Worm (Caenorhabditis elegans) whole organism, young adult: ENCODE measurements around the gene R10E4.3.
A peak's percentile ranks its signal among the peaks of the same experiment; 100 is the strongest.

Experiments
- C06A6.2 ChIP-seq: fragments of 200-800 bp; sonication (Bioruptor generic); conservative IDR thresholded peaks from 2 replicates; pipeline ENCODE4 v1.3.6; 2022; ENCODE audit warnings: missing genetic modification characterization, missing compliant biosample characterization
- D2030.7 ChIP-seq: fragments of 200-800 bp; sonication (Bioruptor generic); IDR thresholded peaks from 2 replicates; pipeline ENCODE4 v1.3.6; 2022; ENCODE audit warnings: missing genetic modification reagents, missing genetic modification characterization, missing compliant biosample characterization
- F10E7.11 ChIP-seq: sonication (generic microtip); optimal IDR thresholded peaks from 2 replicates; lab custom pipeline; 2017; ENCODE audit warnings: mild to moderate bottlenecking, missing genetic modification characterization, moderate library complexity, missing compliant biosample characterization
- F22D6.2 ChIP-seq: sonication (generic microtip); optimal IDR thresholded peaks from 2 replicates; lab custom pipeline; 2016; ENCODE audit warnings: mild to moderate bottlenecking, missing genetic modification characterization, missing compliant biosample characterization
- F23B12.7 ChIP-seq: sonication (generic microtip); optimal IDR thresholded peaks from 2 replicates; lab custom pipeline; 2017; ENCODE audit warnings: missing genetic modification characterization, mild to moderate bottlenecking, missing compliant biosample characterization, antibody characterized with exemption, moderate library complexity; ENCODE audit not compliant: insufficient read depth
- F33H1.4 ChIP-seq: fragments of 200-800 bp; sonication (Bioruptor generic); IDR thresholded peaks from 2 replicates; pipeline ENCODE4 v1.3.6; 2022; ENCODE audit warnings: missing genetic modification reagents, missing genetic modification characterization, missing compliant biosample characterization
- F37B4.10 ChIP-seq: fragments of 200-800 bp; sonication (Bioruptor generic); IDR thresholded peaks from 2 replicates; pipeline ENCODE4 v1.3.6; 2022; ENCODE audit warnings: missing genetic modification characterization, missing compliant biosample characterization
- F39B2.1 ChIP-seq: fragments of 200-800 bp; sonication (Bioruptor generic); IDR thresholded peaks from 2 replicates; pipeline ENCODE4 v1.3.6; 2022; ENCODE audit warnings: missing genetic modification reagents, missing genetic modification characterization, missing compliant biosample characterization
- F55B11.4 ChIP-seq: sonication (generic microtip); optimal IDR thresholded peaks from 2 replicates; lab custom pipeline; 2016; ENCODE audit warnings: missing compliant biosample characterization, missing genetic modification characterization, borderline replicate concordance; ENCODE audit not compliant: insufficient read depth
- F57A8.1 ChIP-seq: fragments of 200-800 bp; sonication (Bioruptor generic); optimal IDR thresholded peaks from 2 replicates; lab custom pipeline; 2018; ENCODE audit warnings: mild to moderate bottlenecking, missing genetic modification characterization, moderate library complexity, missing compliant biosample characterization
- F57C9.4 ChIP-seq: sonication (generic microtip); optimal IDR thresholded peaks from 2 replicates; lab custom pipeline; 2017; ENCODE audit warnings: mild to moderate bottlenecking, missing genetic modification characterization, missing compliant biosample characterization
- T07F8.4 ChIP-seq: sonication (generic microtip); optimal IDR thresholded peaks from 2 replicates; lab custom pipeline; 2016; ENCODE audit warnings: mild to moderate bottlenecking, missing genetic modification characterization, moderate library complexity, missing compliant biosample characterization
- Y53G8AR.9 ChIP-seq: fragments of 200-800 bp; sonication (Bioruptor generic); conservative IDR thresholded peaks from 2 replicates; pipeline ENCODE4 v1.3.6; 2022; ENCODE audit warnings: missing genetic modification reagents, missing genetic modification characterization, missing compliant biosample characterization
- Y79H2A.3 ChIP-seq: fragments of 200-800 bp; sonication (Bioruptor generic); conservative IDR thresholded peaks from 2 replicates; pipeline ENCODE4 v1.3.6; 2022; ENCODE audit warnings: missing genetic modification reagents, missing genetic modification characterization, missing compliant biosample characterization
- Y95B8A.8 ChIP-seq: fragments of 200-800 bp; sonication (Bioruptor generic); IDR thresholded peaks from 2 replicates; pipeline ENCODE4 v1.3.6; 2022; ENCODE audit warnings: missing genetic modification reagents, missing genetic modification characterization, missing compliant biosample characterization
- ZK185.1 ChIP-seq: sonication (generic microtip); optimal IDR thresholded peaks from 2 replicates; lab custom pipeline; 2016; ENCODE audit warnings: mild to moderate bottlenecking, missing genetic modification characterization, missing compliant biosample characterization; ENCODE audit not compliant: poor library complexity, severe bottlenecking
- ama-1 ChIP-seq, 3 experiments: fragments of 150-350 bp in 1 of 3; sonication (generic microtip) in 2 of 3; optimal IDR thresholded peaks; 2 replicates each; lab custom pipeline; 2014 to 2018; ENCODE audit warnings: missing biosample characterization in 2 of 3, missing genetic modification characterization in 2 of 3, missing genetic modification reagents in 2 of 3
- aptf-2 ChIP-seq: fragments of 200-800 bp; sonication (Bioruptor generic); conservative IDR thresholded peaks from 2 replicates; pipeline ENCODE4 v1.3.6; 2022; ENCODE audit warnings: missing genetic modification reagents, missing genetic modification characterization, missing compliant biosample characterization
- atf-7 ChIP-seq: sonication (generic microtip); optimal IDR thresholded peaks from 2 replicates; lab custom pipeline; 2017; ENCODE audit warnings: mild to moderate bottlenecking, missing genetic modification characterization, missing compliant biosample characterization
- attf-6 ChIP-seq: fragments of 200-800 bp; sonication (Bioruptor generic); IDR thresholded peaks from 2 replicates; pipeline ENCODE4 v1.3.6; 2022; ENCODE audit warnings: missing genetic modification reagents, missing genetic modification characterization, missing compliant biosample characterization
- bed-1 ChIP-seq: fragments of 200-800 bp; sonication (Bioruptor generic); IDR thresholded peaks from 2 replicates; pipeline ENCODE4 v1.3.6; 2022; ENCODE audit warnings: missing genetic modification reagents, missing genetic modification characterization, missing compliant biosample characterization
- bed-2 ChIP-seq: fragments of 200-800 bp; sonication (Bioruptor generic); IDR thresholded peaks from 2 replicates; pipeline ENCODE4 v1.3.6; 2022; ENCODE audit warnings: missing genetic modification reagents, missing genetic modification characterization, missing compliant biosample characterization
- cebp-1 ChIP-seq, 2 experiments: fragments of 200-800 bp in 1 of 2; sonication (Bioruptor generic) in 1 of 2; sonication (generic microtip) in 1 of 2; IDR thresholded peaks in 1 of 2; optimal IDR thresholded peaks in 1 of 2; 2 replicates each; pipeline versions ENCODE4 v1.3.6 to Lab custom; 2017 to 2022; ENCODE audit warnings: missing compliant biosample characterization in 2 of 2, missing genetic modification characterization in 2 of 2, mild to moderate bottlenecking in 1 of 2, missing genetic modification reagents in 1 of 2, moderate library complexity in 1 of 2
- ceh-79 ChIP-seq: sonication (generic microtip); optimal IDR thresholded peaks from 2 replicates; lab custom pipeline; 2017; ENCODE audit warnings: mild to moderate bottlenecking, missing genetic modification characterization, missing compliant biosample characterization
- ceh-91 ChIP-seq: fragments of 200-800 bp; sonication (Bioruptor generic); IDR thresholded peaks from 2 replicates; pipeline ENCODE4 v1.3.6; 2022; ENCODE audit warnings: missing genetic modification reagents, missing genetic modification characterization, missing compliant biosample characterization
- dpff-1 ChIP-seq: sonication (generic microtip); optimal IDR thresholded peaks from 2 replicates; lab custom pipeline; 2017; ENCODE audit warnings: mild to moderate bottlenecking, missing genetic modification characterization, missing compliant biosample characterization
- egl-18 ChIP-seq: fragments of 200-800 bp; sonication (Bioruptor generic); IDR thresholded peaks from 2 replicates; pipeline ENCODE4 v1.3.6; 2022; ENCODE audit warnings: missing genetic modification reagents, missing genetic modification characterization, missing compliant biosample characterization
- ekl-4 ChIP-seq: fragments of 200-800 bp; sonication (Bioruptor generic); IDR thresholded peaks from 2 replicates; pipeline ENCODE4 v1.3.6; 2022; ENCODE audit warnings: missing genetic modification reagents, missing genetic modification characterization, missing compliant biosample characterization
- ets-4 ChIP-seq: fragments of 200-800 bp; sonication (Bioruptor generic); optimal IDR thresholded peaks from 2 replicates; lab custom pipeline; 2018; ENCODE audit warnings: mild to moderate bottlenecking, missing genetic modification characterization, missing compliant biosample characterization
- him-1 ChIP-seq: sonication (generic microtip); optimal IDR thresholded peaks from 2 replicates; lab custom pipeline; 2016; ENCODE audit warnings: missing genotype, missing genetic modification reagents, missing genetic modification characterization, missing compliant biosample characterization
- hlh-26 ChIP-seq: fragments of 200-800 bp; sonication (Bioruptor generic); conservative IDR thresholded peaks from 2 replicates; pipeline ENCODE4 v1.3.6; 2022; ENCODE audit warnings: missing genetic modification reagents, missing genetic modification characterization, missing compliant biosample characterization
- hmg-1.2 ChIP-seq: fragments of 200-800 bp; sonication (Bioruptor generic); IDR thresholded peaks from 2 replicates; pipeline ENCODE4 v1.3.6; 2022; ENCODE audit warnings: missing genetic modification reagents, missing genetic modification characterization, missing compliant biosample characterization
- let-607 ChIP-seq, 2 experiments: fragments of 200-800 bp in 1 of 2; sonication (Bioruptor generic) in 1 of 2; sonication (generic microtip) in 1 of 2; optimal IDR thresholded peaks; 2 replicates each; lab custom pipeline; 2016 to 2018; ENCODE audit warnings: mild to moderate bottlenecking in 2 of 2, missing compliant biosample characterization in 2 of 2, missing genetic modification characterization in 2 of 2, moderate library complexity in 2 of 2, missing genotype in 1 of 2
- lir-1 ChIP-seq: fragments of 200-800 bp; sonication (Bioruptor generic); conservative IDR thresholded peaks from 2 replicates; pipeline ENCODE4 v1.3.6; 2022; ENCODE audit warnings: missing genetic modification reagents, missing genetic modification characterization, missing compliant biosample characterization
- nhr-120 ChIP-seq: fragments of 200-800 bp; sonication (Bioruptor generic); IDR thresholded peaks from 2 replicates; pipeline ENCODE4 v1.3.6; 2022; ENCODE audit warnings: missing genetic modification characterization, missing compliant biosample characterization
- rcor-1 ChIP-seq: fragments of 200-800 bp; sonication (Bioruptor generic); IDR thresholded peaks from 2 replicates; pipeline ENCODE4 v1.3.6; 2022; ENCODE audit warnings: missing genetic modification reagents, missing genetic modification characterization, missing compliant biosample characterization
- snpc-1.1 ChIP-seq: sonication (generic microtip); optimal IDR thresholded peaks from 2 replicates; lab custom pipeline; 2017; ENCODE audit warnings: missing genetic modification characterization, mild to moderate bottlenecking, missing compliant biosample characterization, antibody characterized with exemption, moderate library complexity, missing genotype, missing genetic modification reagents; ENCODE audit not compliant: insufficient read depth
- somi-1 ChIP-seq: fragments of 200-800 bp; sonication (Bioruptor generic); optimal IDR thresholded peaks from 2 replicates; lab custom pipeline; 2018; ENCODE audit warnings: mild to moderate bottlenecking, missing genetic modification characterization, missing compliant biosample characterization
- sptf-2 ChIP-seq: fragments of 200-800 bp; sonication (Bioruptor generic); optimal IDR thresholded peaks from 2 replicates; lab custom pipeline; 2018; ENCODE audit warnings: mild to moderate bottlenecking, missing genetic modification characterization, missing compliant biosample characterization
- tlf-1 ChIP-seq: fragments of 200-800 bp; sonication (Bioruptor generic); optimal IDR thresholded peaks from 2 replicates; lab custom pipeline; 2018; ENCODE audit warnings: mild to moderate bottlenecking, missing genetic modification characterization, missing compliant biosample characterization
- unc-130 ChIP-seq: sonication (generic microtip); optimal IDR thresholded peaks from 2 replicates; lab custom pipeline; 2016; ENCODE audit warnings: missing genetic modification reagents, missing genetic modification characterization, missing compliant biosample characterization
- unc-62 ChIP-seq: fragments of 150-350 bp; optimal IDR thresholded peaks from 2 replicates; lab custom pipeline; 2014; ENCODE audit warnings: missing biosample characterization, missing genetic modification reagents, missing genetic modification characterization
- ztf-22 ChIP-seq: fragments of 200-800 bp; sonication (Bioruptor generic); optimal IDR thresholded peaks from 2 replicates; lab custom pipeline; 2018; ENCODE audit warnings: mild to moderate bottlenecking, missing genetic modification characterization, moderate library complexity, missing compliant biosample characterization

The R10E4.3 gene

DNA sequence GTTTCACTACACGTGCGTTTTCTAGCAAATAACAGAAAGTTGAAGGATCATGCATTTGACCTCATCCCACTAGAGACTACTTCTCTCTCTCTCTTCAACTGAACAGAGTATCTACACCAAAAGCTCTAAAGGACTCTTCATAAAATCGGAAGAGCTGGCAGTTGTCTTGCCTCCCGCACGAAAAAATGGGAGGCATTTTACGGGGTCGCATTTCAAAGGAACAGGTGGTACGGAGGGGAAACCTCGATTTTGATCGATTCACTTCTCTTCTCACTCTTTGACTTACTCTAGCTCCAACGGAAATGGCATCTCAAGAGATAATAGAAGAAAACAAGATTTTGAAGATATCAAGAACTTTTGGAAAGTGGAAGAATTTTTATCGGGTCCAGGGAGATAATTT, 4.1 kb downstream of the R10E4.3 start (continued):
- TF ChIP-seq F55B11.4 (tag; lab: Kevin White, UChicago) (no peak), ztf-22 (GFP tag; lab: Kevin White, UChicago) (no peak)

DNA sequence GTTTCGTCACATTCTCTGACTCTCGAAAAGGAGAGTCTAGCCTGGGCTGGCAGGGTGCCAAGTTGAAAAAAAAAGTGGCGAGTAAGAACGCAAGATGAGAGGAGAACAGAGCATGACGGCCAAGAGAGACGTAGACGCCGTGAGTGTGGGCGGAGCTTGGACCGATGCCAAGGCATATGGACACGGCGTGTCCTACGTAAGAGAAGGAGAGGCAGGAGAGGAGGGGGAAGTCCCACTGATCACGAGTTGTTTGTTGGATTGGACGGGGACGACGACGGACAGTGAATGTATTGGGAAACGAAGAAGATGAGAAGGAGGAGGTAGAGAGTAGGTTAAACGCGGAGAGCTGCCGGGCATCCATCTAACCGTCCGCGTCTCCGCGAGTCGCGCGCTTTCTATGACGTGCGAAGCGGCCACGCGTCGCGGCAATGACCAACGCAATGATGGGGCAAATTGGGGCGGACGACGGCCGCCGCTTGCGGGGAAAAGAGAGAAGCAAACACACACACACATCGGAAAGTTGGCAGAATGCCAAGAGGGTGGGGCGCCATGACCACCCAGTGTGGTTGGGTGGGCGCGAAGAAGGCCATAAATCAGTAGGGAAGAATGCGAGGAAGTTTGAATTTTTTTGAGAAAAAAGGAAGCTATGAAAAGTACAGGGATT, 5.2 kb downstream of the R10E4.3 start:
- TF ChIP-seq egl-18 (peak; percentile 73; the same call in 1 of the 2 replicates), unc-62 (peak; percentile 93), sptf-2 (no peak), ets-4 (peak; percentile 58), F57A8.1 (GFP tag; lab: Kevin White, UChicago) (peak; percentile 34), ekl-4 (GFP tag; lab: Robert Waterston, UW) (peak; percentile 94), bed-2 (GFP tag; lab: Robert Waterston, UW) (peak; percentile 41; the same call in 1 of the 2 replicates), dpff-1 (peak; percentile 84), ama-1 (optimal IDR thresholded peaks at IDR 0.05; lab: Kevin White, UChicago) (no peak), ama-1 (GFP tag; optimal IDR thresholded peaks at IDR 0.05; lab: Kevin White, UChicago) (no peak), C06A6.2 (peak; percentile 99), him-1 (tag; lab: Kevin White, UChicago) (no peak), Y79H2A.3 (GFP tag; lab: Robert Waterston, UW) (no peak), F22D6.2 (peak; percentile 96), atf-7 (tag; lab: Kevin White, UChicago) (peak; percentile 100), attf-6 (no peak), F57C9.4 (tag; lab: Kevin White, UChicago) (no peak), unc-130 (GFP tag; lab: Kevin White, UChicago) (peak; percentile 4), D2030.7 (GFP tag; lab: Robert Waterston, UW) (no peak), F37B4.10 (GFP tag; lab: Robert Waterston, UW) (no peak), snpc-1.1 (tag; lab: Kevin White, UChicago) (no peak), hmg-1.2 (GFP tag; lab: Robert Waterston, UW) (peak; percentile 92), somi-1 (GFP tag; lab: Kevin White, UChicago) (peak; percentile 100), tlf-1 (peak; percentile 95), F10E7.11 (tag; lab: Kevin White, UChicago) (peak; percentile 68), nhr-120 (GFP tag; lab: Robert Waterston, UW) (no peak), F33H1.4 (GFP tag; lab: Robert Waterston, UW) (peak; percentile 31), aptf-2 (GFP tag; lab: Robert Waterston, UW) (0 out of 2 replicates have a peak, but pooled peaks have one; percentile 31), bed-1 (GFP tag; lab: Robert Waterston, UW) (0 out of 2 replicates have a peak, but pooled peaks have one; percentile 20), F23B12.7 (tag; lab: Kevin White, UChicago) (no peak), lir-1 (peak; percentile 59; the same call in 1 of the 2 replicates), hlh-26 (GFP tag; lab: Robert Waterston, UW) (no peak), F39B2.1 (GFP tag; lab: Robert Waterston, UW) (no peak), Y53G8AR.9 (GFP tag; lab: Robert Waterston, UW) (peak; percentile 92), F55B11.4 (tag; lab: Kevin White, UChicago) (no peak), ceh-91 (GFP tag; lab: Robert Waterston, UW) (0 out of 2 replicates have a peak, but pooled peaks have one; percentile 25), ceh-79 (tag; lab: Kevin White, UChicago) (no peak), ZK185.1 (peak; percentile 24), T07F8.4 (tag; lab: Kevin White, UChicago) (peak; percentile 13), rcor-1 (GFP tag; lab: Robert Waterston, UW) (peak; percentile 79), Y95B8A.8 (GFP tag; lab: Robert Waterston, UW) (peak; percentile 67; the same call in 1 of the 2 replicates), cebp-1 (GFP tag; IDR thresholded peaks at IDR 0.05; lab: Robert Waterston, UW) (peak; percentile 80; the same call in 1 of the 2 replicates), cebp-1 (tag; optimal IDR thresholded peaks at IDR 0.05; lab: Kevin White, UChicago) (peak; percentile 98), let-607 (tag; optimal IDR thresholded peaks at IDR 0.05; lab: Kevin White, UChicago) (peak; percentile 93 to 95)
